Worm (Caenorhabditis elegans): ENCODE measurements around the gene ttr-28.

The ttr-28 gene

ce11 chrV:12941797-12942474, 37.0 kb upstream of the ttr-28 start, which contains the start of gene T16G1.4:
Gene T16G1.4 (minus strand): TSS chrV:12941847.
- TF ChIP-seq sma-9 (GFP tag; optimal IDR thresholded peaks at IDR 0.05): peak; percentile 66
- no peak for TF ChIP-seq sma-9 (tag; optimal IDR thresholded peaks at IDR 0.05)
- peak; percentile 37 for TF ChIP-seq gmeb-1 (tag; optimal IDR thresholded peaks at IDR 0.05)
- no peak for TF ChIP-seq crh-2 (tag; optimal IDR thresholded peaks at IDR 0.05)

ce11 chrV:12939434-12939833, 34.5 kb upstream of the ttr-28 start, which contains the start of gene T16G1.5:
Gene T16G1.5 (minus strand): TSS chrV:12939552.
- peak; percentile 41 for TF ChIP-seq fos-1 (tag; optimal IDR thresholded peaks at IDR 0.05)
- no peak for TF ChIP-seq mdl-1 (tag; optimal IDR thresholded peaks at IDR 0.05)
- TF ChIP-seq blmp-1 (tag; optimal IDR thresholded peaks at IDR 0.05; ENCODE audit: insufficient read depth): no peak
- TF ChIP-seq dmd-4 (tag; optimal IDR thresholded peaks at IDR 0.05): no peak

- TF ChIP-seq sma-9 (GFP tag; optimal IDR thresholded peaks at IDR 0.05): peak; percentile 65
- no peak for TF ChIP-seq sma-9 (tag; optimal IDR thresholded peaks at IDR 0.05)
- no peak for TF ChIP-seq skn-1 (tag; optimal IDR thresholded peaks at IDR 0.05)
- TF ChIP-seq fos-1 (tag; optimal IDR thresholded peaks at IDR 0.05): peak; percentile 70
Observed at ce11 chrV:12937098-12937497, 32.1 kb upstream of the ttr-28 start, which contains the start of gene T16G1.6. Gene T16G1.6 (minus strand): TSS chrV:12937174.

- no peak for TF ChIP-seq lin-11 (tag; optimal IDR thresholded peaks at IDR 0.05)
- no peak for TF ChIP-seq zag-1 (tag; optimal IDR thresholded peaks at IDR 0.05)
- TF ChIP-seq sma-9 (GFP tag; optimal IDR thresholded peaks at IDR 0.05): peak; percentile 72
- no peak for TF ChIP-seq sma-9 (tag; optimal IDR thresholded peaks at IDR 0.05)
- TF ChIP-seq nhr-129 (tag; optimal IDR thresholded peaks at IDR 0.05): no peak
- no peak for TF ChIP-seq F13H6.1 (tag; optimal IDR thresholded peaks at IDR 0.05)
- peak; percentile 67 for TF ChIP-seq fos-1 (tag; optimal IDR thresholded peaks at IDR 0.05)
Observed at ce11 chrV:12934976-12935375, 30.0 kb upstream of the ttr-28 start, which contains the start of gene T16G1.7. Gene T16G1.7 (minus strand): TSS chrV:12935112.

ce11 chrV:12933654-12934053, 28.7 kb upstream of the ttr-28 start:
- TF ChIP-seq fos-1 (tag; optimal IDR thresholded peaks at IDR 0.05): peak; percentile 35
- TF ChIP-seq mdl-1 (tag; optimal IDR thresholded peaks at IDR 0.05): no peak
- no peak for TF ChIP-seq ceh-16 (tag; optimal IDR thresholded peaks at IDR 0.05)
- no peak for TF ChIP-seq ama-1 (optimal IDR thresholded peaks at IDR 0.05)
- TF ChIP-seq sma-9 (GFP tag; optimal IDR thresholded peaks at IDR 0.05): no peak
- no peak for TF ChIP-seq sma-9 (tag; optimal IDR thresholded peaks at IDR 0.05)
- TF ChIP-seq gmeb-1 (tag; optimal IDR thresholded peaks at IDR 0.05): no peak
- no peak for TF ChIP-seq sma-3 (GFP tag; optimal IDR thresholded peaks at IDR 0.05)

DNA sequence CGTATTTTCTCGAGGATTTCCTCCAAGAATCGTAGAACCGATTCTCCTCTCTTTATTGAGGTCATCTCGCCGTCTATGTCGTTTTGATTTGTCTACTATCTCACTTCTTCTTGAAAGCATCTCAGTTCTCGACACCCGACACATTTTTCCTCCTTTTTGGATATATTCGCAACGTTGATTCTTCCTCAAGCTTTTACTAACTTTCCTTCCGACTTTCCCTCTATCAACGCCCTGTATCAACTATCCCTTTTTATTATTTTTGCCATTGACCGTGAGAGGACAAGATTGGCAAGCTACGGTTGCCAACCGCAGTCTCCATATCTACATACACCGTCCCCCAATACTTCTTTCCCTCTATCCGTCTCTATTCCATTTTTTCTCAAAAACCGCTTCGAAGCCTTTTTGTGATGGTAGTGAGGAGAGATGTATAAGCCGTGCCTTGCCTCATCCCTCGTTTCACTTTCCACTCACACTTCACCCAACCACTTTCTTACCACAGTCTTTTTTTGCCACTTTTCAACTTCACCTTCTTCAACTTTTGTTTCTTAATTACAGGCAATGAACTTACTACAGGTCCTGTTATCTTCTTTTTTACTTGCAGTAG, 24.1 kb upstream of the ttr-28 start, which contains the start of gene T16G1.2:
TSS of gene T16G1.2 (plus strand) at position 554 of the 604 bp plus-strand sequence.
- TF ChIP-seq skn-1 (tag; optimal IDR thresholded peaks at IDR 0.05) (no peak), blmp-1 (tag; optimal IDR thresholded peaks at IDR 0.05; ENCODE audit: insufficient read depth) (peak; percentile 21), zag-1 (tag; optimal IDR thresholded peaks at IDR 0.05) (no peak)

DNA sequence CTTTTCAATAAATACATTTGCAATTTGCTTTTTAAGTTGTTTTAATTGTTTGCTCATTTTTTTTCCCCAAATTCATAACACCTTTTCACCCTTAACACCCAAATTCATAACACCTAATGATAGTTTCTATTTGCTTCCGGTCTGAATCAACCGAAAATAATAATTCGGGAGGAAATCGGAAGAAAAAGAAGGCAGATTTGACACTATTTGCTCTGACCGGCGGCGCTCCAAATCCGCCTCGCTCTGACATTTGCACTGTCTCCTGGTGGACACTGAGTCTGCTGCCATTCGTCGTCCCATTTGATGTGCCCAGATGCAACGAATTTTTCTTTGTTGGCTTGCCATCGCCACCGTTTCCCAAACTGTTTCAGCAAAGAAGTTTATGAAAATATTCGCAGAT, 19.2 kb upstream of the ttr-28 start, which contains the start of gene pqn-67:
TSS of gene pqn-67 (plus strand) at position 301 of the 400 bp plus-strand sequence.
- no peak for TF ChIP-seq nhr-25 (tag; optimal IDR thresholded peaks at IDR 0.05)
- TF ChIP-seq lin-13 (GFP tag; optimal IDR thresholded peaks at IDR 0.05): no peak
- TF ChIP-seq ztf-4 (tag; optimal IDR thresholded peaks at IDR 0.05): no peak
- TF ChIP-seq crh-2 (tag; optimal IDR thresholded peaks at IDR 0.05): no peak
- no peak for TF ChIP-seq mbf-1 (tag; optimal IDR thresholded peaks at IDR 0.05)
- no peak for TF ChIP-seq lsy-2 (tag; optimal IDR thresholded peaks at IDR 0.05)
- no peak for TF ChIP-seq nhr-6 (tag; optimal IDR thresholded peaks at IDR 0.05)
- TF ChIP-seq sma-3 (GFP tag; optimal IDR thresholded peaks at IDR 0.05): no peak
- TF ChIP-seq aly-2 (tag; optimal IDR thresholded peaks at IDR 0.05): no peak

ce11 chrV:12922308-12922707, 17.3 kb upstream of the ttr-28 start, which contains the start of gene dhrs-4:
Gene dhrs-4 (plus strand): TSS chrV:12922608.
- TF ChIP-seq mab-5 (tag; optimal IDR thresholded peaks at IDR 0.05): no peak
- no peak for TF ChIP-seq skn-1 (tag; optimal IDR thresholded peaks at IDR 0.05)
- no peak for TF ChIP-seq aly-2 (tag; optimal IDR thresholded peaks at IDR 0.05)
- TF ChIP-seq ztf-1 (GFP tag; conservative IDR thresholded peaks at IDR 0.05): no peak
- TF ChIP-seq mbf-1 (tag; optimal IDR thresholded peaks at IDR 0.05): no peak
- TF ChIP-seq ztf-4 (tag; optimal IDR thresholded peaks at IDR 0.05): no peak
- TF ChIP-seq ZK546.5 (tag; optimal IDR thresholded peaks at IDR 0.05): no peak
- no peak for TF ChIP-seq gmeb-1 (tag; optimal IDR thresholded peaks at IDR 0.05)
- TF ChIP-seq egl-27 (tag; optimal IDR thresholded peaks at IDR 0.05): no peak
- TF ChIP-seq lin-13 (GFP tag; optimal IDR thresholded peaks at IDR 0.05): no peak
- no peak for TF ChIP-seq ztf-11 (tag; optimal IDR thresholded peaks at IDR 0.05)
- TF ChIP-seq nhr-11 (tag; optimal IDR thresholded peaks at IDR 0.05): no peak
- TF ChIP-seq dmd-4 (tag; optimal IDR thresholded peaks at IDR 0.05): no peak
- TF ChIP-seq nhr-129 (tag; optimal IDR thresholded peaks at IDR 0.05): no peak
- TF ChIP-seq ama-1 (optimal IDR thresholded peaks at IDR 0.05): no peak
- no peak for TF ChIP-seq nhr-23 (tag; optimal IDR thresholded peaks at IDR 0.05)
- TF ChIP-seq unc-55 (GFP tag; optimal IDR thresholded peaks at IDR 0.05): no peak
- TF ChIP-seq R02D3.7 (tag; optimal IDR thresholded peaks at IDR 0.05): no peak

Measured in whole organism, L2 larva.